Worm (Caenorhabditis elegans) whole organism, L4 larva: ENCODE measurements around the gene C13G3.12.

Source experiments
- F26F4.8 ChIP-seq: fragments of 200-800 bp; sonication (Bioruptor generic); conservative IDR thresholded peaks from 2 replicates; pipeline ENCODE4 v1.3.6; 2022; ENCODE audit warnings: missing genetic modification characterization, missing compliant biosample characterization
- F44E2.7 ChIP-seq: fragments of 200-800 bp; sonication (Bioruptor generic); IDR thresholded peaks from 2 replicates; pipeline ENCODE4 v2.1.2; 2022; ENCODE audit warnings: missing genetic modification characterization, missing compliant biosample characterization
- F49E8.2 ChIP-seq: sonication (generic microtip); optimal IDR thresholded peaks from 2 replicates; lab custom pipeline; 2016; ENCODE audit warnings: missing compliant biosample characterization, mild to moderate bottlenecking, missing genetic modification characterization, borderline replicate concordance
- T20F7.1 ChIP-seq: fragments of 200-800 bp; sonication (Bioruptor generic); optimal IDR thresholded peaks from 2 replicates; lab custom pipeline; 2018; ENCODE audit warnings: mild to moderate bottlenecking, missing genetic modification characterization, missing compliant biosample characterization
- T26A8.4 ChIP-seq: fragments of 200-800 bp; sonication (Bioruptor generic); IDR thresholded peaks from 2 replicates; pipeline ENCODE4 v1.3.6; 2022; ENCODE audit warnings: missing genetic modification characterization, missing compliant biosample characterization
- Y5F2A.4 ChIP-seq: fragments of 200-800 bp; sonication (Bioruptor generic); optimal IDR thresholded peaks from 2 replicates; lab custom pipeline; 2018; ENCODE audit warnings: mild to moderate bottlenecking, missing genetic modification characterization, missing compliant biosample characterization
- ZK546.5 ChIP-seq, 2 experiments: sonication (generic microtip); optimal IDR thresholded peaks; 2 replicates each; lab custom pipeline; 2017; ENCODE audit warnings: missing biosample characterization in 2 of 2, missing genetic modification characterization in 2 of 2
- aha-1 ChIP-seq: fragments of 150-350 bp; peaks from one replicate; lab custom pipeline; 2014; ENCODE audit warnings: missing biosample characterization, missing genetic modification characterization
- ceh-20 ChIP-seq: fragments of 200-800 bp; sonication (Bioruptor generic); IDR thresholded peaks from 2 replicates; pipeline ENCODE4 v1.3.6; 2022; ENCODE audit warnings: missing genetic modification reagents, missing genetic modification characterization, missing compliant biosample characterization
- ceh-28 ChIP-seq: fragments of 150-350 bp; optimal IDR thresholded peaks from 2 replicates; lab custom pipeline; 2014; ENCODE audit warnings: missing biosample characterization, missing genetic modification reagents, missing genetic modification characterization
- ceh-32 ChIP-seq: sonication (generic microtip); optimal IDR thresholded peaks from 2 replicates; lab custom pipeline; 2016; ENCODE audit warnings: mild to moderate bottlenecking, missing genetic modification characterization, missing compliant biosample characterization; ENCODE audit not compliant: poor library complexity
- ceh-62 ChIP-seq: sonication (generic microtip); optimal IDR thresholded peaks from 2 replicates; lab custom pipeline; 2017; ENCODE audit warnings: missing biosample characterization, missing genetic modification characterization
- daf-16 ChIP-seq, 3 experiments: sonication (generic microtip); optimal IDR thresholded peaks; 2 replicates each; lab custom pipeline; 2016 to 2017; ENCODE audit warnings: missing genetic modification characterization in 3 of 3, missing genetic modification reagents in 3 of 3, mild to moderate bottlenecking in 2 of 3, missing compliant biosample characterization in 2 of 3, missing biosample characterization in 1 of 3, moderate library complexity in 1 of 3
- daf-19 ChIP-seq: fragments of 200-800 bp; sonication (Bioruptor generic); conservative IDR thresholded peaks from 2 replicates; pipeline ENCODE4 v1.3.6; 2022; ENCODE audit warnings: missing genetic modification characterization, missing compliant biosample characterization
- dmd-6 ChIP-seq: fragments of 200-800 bp; sonication (Bioruptor generic); IDR thresholded peaks from 2 replicates; pipeline ENCODE4 v1.3.6; 2022; ENCODE audit warnings: missing genetic modification reagents, missing genetic modification characterization, missing compliant biosample characterization
- dmd-8 ChIP-seq: fragments of 200-800 bp; sonication (Bioruptor generic); IDR thresholded peaks from 2 replicates; pipeline ENCODE4 v1.3.6; 2022; ENCODE audit warnings: missing genetic modification characterization, missing compliant biosample characterization
- dve-1 ChIP-seq: sonication (generic microtip); optimal IDR thresholded peaks from 2 replicates; lab custom pipeline; 2017; ENCODE audit warnings: antibody characterized with exemption, mild to moderate bottlenecking, missing genetic modification characterization, missing compliant biosample characterization; ENCODE audit not compliant: insufficient read depth
- hif-1 ChIP-seq, 2 experiments: sonication (generic microtip); optimal IDR thresholded peaks; 2 replicates each; lab custom pipeline; 2016 to 2017; ENCODE audit warnings: missing compliant biosample characterization in 2 of 2, missing genetic modification characterization in 2 of 2, missing genetic modification reagents in 2 of 2, missing genotype in 2 of 2, mild to moderate bottlenecking in 1 of 2
- hlh-11 ChIP-seq: fragments of 200-800 bp; sonication (Bioruptor generic); optimal IDR thresholded peaks from 2 replicates; lab custom pipeline; 2018; ENCODE audit warnings: mild to moderate bottlenecking, missing genetic modification characterization, missing compliant biosample characterization
- hlh-30 ChIP-seq: sonication (generic microtip); optimal IDR thresholded peaks from 2 replicates; lab custom pipeline; 2017; ENCODE audit warnings: antibody characterized with exemption, mild to moderate bottlenecking, missing genetic modification characterization, missing compliant biosample characterization; ENCODE audit not compliant: insufficient read depth
- lin-13 ChIP-seq: fragments of 150-350 bp; optimal IDR thresholded peaks from 2 replicates; lab custom pipeline; 2014; ENCODE audit warnings: missing biosample characterization, missing genetic modification reagents, missing genetic modification characterization
- lin-15B ChIP-seq: fragments of 150-350 bp; sonication (generic microtip); optimal IDR thresholded peaks from 3 replicates; lab custom pipeline; 2014; ENCODE audit warnings: missing biosample characterization, missing genetic modification characterization
- lin-38 ChIP-seq: fragments of 200-800 bp; sonication (Bioruptor generic); IDR thresholded peaks from 2 replicates; pipeline ENCODE4 v1.3.6; 2022; ENCODE audit warnings: missing genetic modification reagents, missing genetic modification characterization, missing compliant biosample characterization
- madf-5 ChIP-seq, 2 experiments: fragments of 200-800 bp; sonication (Bioruptor generic); IDR thresholded peaks; 2 replicates each; pipeline ENCODE4 v1.3.6; 2022; ENCODE audit warnings: missing compliant biosample characterization in 2 of 2, missing genetic modification characterization in 2 of 2
- mdl-1 ChIP-seq, 2 experiments: fragments of 150-350 bp in 1 of 2; sonication (generic microtip) in 1 of 2; optimal IDR thresholded peaks; 2 replicates each; lab custom pipeline; 2014 to 2017; ENCODE audit warnings: missing biosample characterization in 2 of 2, missing genetic modification characterization in 2 of 2
- mxl-2 ChIP-seq: fragments of 200-800 bp; sonication (Bioruptor generic); conservative IDR thresholded peaks from 2 replicates; pipeline ENCODE4 v1.3.6; 2022; ENCODE audit warnings: missing genetic modification reagents, missing genetic modification characterization, missing compliant biosample characterization
- nhr-102 ChIP-seq: sonication (generic microtip); optimal IDR thresholded peaks from 2 replicates; lab custom pipeline; 2016; ENCODE audit warnings: mild to moderate bottlenecking, missing genetic modification characterization, moderate library complexity, missing compliant biosample characterization
- nhr-237 ChIP-seq: sonication (generic microtip); optimal IDR thresholded peaks from 2 replicates; lab custom pipeline; 2017; ENCODE audit warnings: missing biosample characterization, missing genetic modification characterization
- nhr-28 ChIP-seq: fragments of 150-350 bp; optimal IDR thresholded peaks from 2 replicates; lab custom pipeline; 2014; ENCODE audit warnings: missing biosample characterization, missing genetic modification characterization
- nhr-41 ChIP-seq: fragments of 200-800 bp; sonication (Bioruptor generic); IDR thresholded peaks from 2 replicates; pipeline ENCODE4 v1.3.6; 2022; ENCODE audit warnings: missing genetic modification reagents, missing genetic modification characterization, missing compliant biosample characterization
- nhr-48 ChIP-seq: sonication (generic microtip); optimal IDR thresholded peaks from 2 replicates; lab custom pipeline; 2016; ENCODE audit warnings: mild to moderate bottlenecking, missing genetic modification characterization, missing compliant biosample characterization
- nhr-6 ChIP-seq: fragments of 150-350 bp; optimal IDR thresholded peaks from 2 replicates; lab custom pipeline; 2014; ENCODE audit warnings: missing biosample characterization, missing genetic modification characterization
- nhr-77 ChIP-seq: fragments of 150-350 bp; optimal IDR thresholded peaks from 2 replicates; lab custom pipeline; 2014; ENCODE audit warnings: missing biosample characterization, missing genetic modification characterization
- php-3 ChIP-seq: fragments of 200-800 bp; sonication (Bioruptor generic); IDR thresholded peaks from 2 replicates; pipeline ENCODE4 v1.3.6; 2022; ENCODE audit warnings: missing genetic modification reagents, missing genetic modification characterization, missing compliant biosample characterization
- pqm-1 ChIP-seq: sonication (generic microtip); optimal IDR thresholded peaks from 2 replicates; lab custom pipeline; 2017; ENCODE audit warnings: missing biosample characterization, missing genetic modification characterization
- sdz-12 ChIP-seq: fragments of 200-800 bp; sonication (Bioruptor generic); optimal IDR thresholded peaks from 2 replicates; lab custom pipeline; 2018; ENCODE audit warnings: mild to moderate bottlenecking, missing genetic modification characterization, missing compliant biosample characterization
- spr-3 ChIP-seq: fragments of 200-800 bp; sonication (Bioruptor generic); optimal IDR thresholded peaks from 2 replicates; lab custom pipeline; 2018; ENCODE audit warnings: mild to moderate bottlenecking, missing genetic modification characterization, missing compliant biosample characterization
- tra-1 ChIP-seq: fragments of 200-800 bp; sonication (Bioruptor generic); IDR thresholded peaks from 2 replicates; pipeline ENCODE4 v1.3.6; 2022; ENCODE audit warnings: missing genetic modification reagents, missing genetic modification characterization, missing compliant biosample characterization
- unc-39 ChIP-seq: sonication (generic microtip); optimal IDR thresholded peaks from 2 replicates; lab custom pipeline; 2017; ENCODE audit warnings: missing biosample characterization, missing genetic modification characterization
- unc-62 ChIP-seq, 3 experiments: fragments of 150-350 bp in 1 of 3; sonication (generic microtip); optimal IDR thresholded peaks in 2 of 3; peaks in 1 of 3; 1 replicate in 1 of 3; 2 replicates in 2 of 3; lab custom pipeline; 2014 to 2017; ENCODE audit warnings: missing biosample characterization in 3 of 3, missing genetic modification characterization in 3 of 3, missing genetic modification reagents in 3 of 3, missing genotype in 1 of 3
- zag-1 ChIP-seq: fragments of 150-350 bp; optimal IDR thresholded peaks from 2 replicates; lab custom pipeline; 2014; ENCODE audit warnings: missing biosample characterization, missing genetic modification characterization
- zip-11 ChIP-seq: fragments of 200-800 bp; sonication (Bioruptor generic); IDR thresholded peaks from 2 replicates; pipeline ENCODE4 v1.3.6; 2022; ENCODE audit warnings: missing genetic modification characterization, missing compliant biosample characterization

The C13G3.12 gene

DNA sequence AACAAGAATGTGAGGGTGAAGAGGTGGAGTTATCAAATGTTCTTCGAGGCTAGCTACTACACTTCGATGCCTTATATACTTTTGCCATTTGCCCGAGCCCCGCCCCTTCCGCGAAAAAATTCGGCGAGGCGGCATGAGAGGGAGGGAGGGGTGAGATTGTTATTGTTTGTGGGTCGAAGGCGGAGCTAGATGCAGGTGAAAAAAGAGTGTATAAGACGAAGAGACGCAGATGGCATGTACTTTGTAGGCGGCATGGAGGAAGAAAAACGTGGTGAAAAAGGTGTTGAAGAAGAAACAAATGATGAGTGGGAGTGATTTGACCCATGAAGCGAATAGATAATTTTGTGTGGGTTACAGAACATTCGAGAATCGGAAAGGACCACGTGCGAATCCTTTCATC lies 10.3 kb downstream of the C13G3.12 start, which contains the start of gene C13G3.1 (continued):
- TF ChIP-seq mdl-1 (tag; optimal IDR thresholded peaks at IDR 0.05; lab: Kevin White, UChicago): no peak
- no peak for TF ChIP-seq nhr-6
- TF ChIP-seq sdz-12 (GFP tag; lab: Kevin White, UChicago): no peak
- TF ChIP-seq zip-11 (GFP tag; lab: Robert Waterston, UW): no peak
- no peak for TF ChIP-seq ceh-32 (tag; lab: Kevin White, UChicago)
- peak; percentile 59 for TF ChIP-seq aha-1 (tag; lab: Kevin White, UChicago)
- TF ChIP-seq F44E2.7 (GFP tag; lab: Robert Waterston, UW): no peak
- no peak for TF ChIP-seq nhr-48 (tag; lab: Kevin White, UChicago)
- TF ChIP-seq pqm-1 (tag; lab: Kevin White, UChicago): no peak
- no peak for TF ChIP-seq ceh-62 (tag; lab: Kevin White, UChicago)
- TF ChIP-seq lin-15B: no peak
- TF ChIP-seq ZK546.5 (tag; optimal IDR thresholded peaks at IDR 0.05; lab: Kevin White, UChicago): no peak

- TF ChIP-seq nhr-28 (tag; lab: Kevin White, UChicago) (peak; percentile 6), hlh-30 (tag; lab: Kevin White, UChicago) (no peak), pqm-1 (tag; lab: Kevin White, UChicago) (no peak), lin-38 (GFP tag; lab: Robert Waterston, UW) (no peak)
Observed at ce11 chrV:11011807-11012206, 10.9 kb downstream of the C13G3.12 start.

- no peak for TF ChIP-seq ceh-28
- no peak for TF ChIP-seq nhr-48 (tag; lab: Kevin White, UChicago)
- TF ChIP-seq lin-13 (GFP tag; lab: Kevin White, UChicago): no peak
- TF ChIP-seq F26F4.8: no peak
- no peak for TF ChIP-seq T26A8.4 (GFP tag; lab: Robert Waterston, UW)
- no peak for TF ChIP-seq spr-3 (GFP tag; lab: Kevin White, UChicago)
- no peak for TF ChIP-seq unc-39
- TF ChIP-seq mdl-1 (tag; optimal IDR thresholded peaks at IDR 0.05; lab: Kevin White, UChicago): no peak
- TF ChIP-seq dmd-8 (GFP tag; lab: Robert Waterston, UW): no peak
- no peak for TF ChIP-seq Y5F2A.4 (GFP tag; lab: Kevin White, UChicago)
- no peak for TF ChIP-seq hlh-30 (tag; lab: Kevin White, UChicago)
- TF ChIP-seq madf-5 (GFP tag; IDR thresholded peaks at IDR 0.05; lab: Robert Waterston, UW): no peak
- TF ChIP-seq php-3 (GFP tag; lab: Robert Waterston, UW): no peak
- no peak for TF ChIP-seq F49E8.2 (tag; lab: Kevin White, UChicago)
- TF ChIP-seq lin-38 (GFP tag; lab: Robert Waterston, UW): no peak
- no peak for TF ChIP-seq zag-1 (tag; lab: Kevin White, UChicago)
- TF ChIP-seq, all 104 proteins: peak for 0
Observed at ce11 chrV:11010768-11011167, 11.9 kb downstream of the C13G3.12 start.

DNA sequence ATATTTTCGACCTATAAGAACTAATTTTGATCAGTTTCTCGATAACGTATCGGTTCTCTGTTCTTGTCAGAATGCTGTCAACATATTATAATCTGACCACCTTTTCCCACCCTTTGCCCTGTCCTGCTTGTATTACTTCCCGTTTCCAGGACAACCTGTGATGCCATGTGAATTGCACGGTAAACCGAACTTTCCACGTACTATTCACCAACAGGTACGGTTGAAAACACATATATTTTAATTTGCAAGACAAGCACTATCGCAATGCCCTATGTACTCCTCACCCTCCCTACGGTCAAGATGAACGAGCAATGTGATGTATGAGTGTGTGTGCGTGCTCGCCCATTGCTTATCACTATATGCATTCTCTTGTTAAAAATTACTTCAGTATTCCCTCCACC lies 13.6 kb downstream of the C13G3.12 start:
- peak; percentile 86 for TF ChIP-seq hlh-11 (tag; lab: Kevin White, UChicago)
- TF ChIP-seq php-3 (GFP tag; lab: Robert Waterston, UW): peak; percentile 45; the same call in 1 of the 2 replicates
- TF ChIP-seq tra-1: peak; percentile 78
- TF ChIP-seq nhr-28 (tag; lab: Kevin White, UChicago): peak; percentile 64
- TF ChIP-seq pqm-1 (tag; lab: Kevin White, UChicago): peak; percentile 49
- peak; percentile 69; the same call in 1 of the 2 replicates for TF ChIP-seq nhr-41 (GFP tag; lab: Robert Waterston, UW)
- TF ChIP-seq nhr-48 (tag; lab: Kevin White, UChicago): peak; percentile 77
- peak; percentile 57 for TF ChIP-seq nhr-102 (tag; lab: Kevin White, UChicago)
- no peak for TF ChIP-seq nhr-237 (tag; lab: Kevin White, UChicago)
- peak; percentile 96 for TF ChIP-seq dmd-6
- TF ChIP-seq nhr-77 (tag; lab: Kevin White, UChicago): peak; percentile 15
- TF ChIP-seq daf-19: no peak
- no peak for TF ChIP-seq lin-15B
- TF ChIP-seq dve-1 (tag; lab: Kevin White, UChicago): peak; percentile 38
- peak; percentile 58 for TF ChIP-seq aha-1 (tag; lab: Kevin White, UChicago)
- peak; percentile 45 for TF ChIP-seq T20F7.1 (GFP tag; lab: Kevin White, UChicago)
- TF ChIP-seq unc-62 (GFP tag; optimal IDR thresholded peaks at IDR 0.05 in 1 of 2; lab: Kevin White, UChicago): peak in 1 of 2 experiments; percentile 5
- TF ChIP-seq unc-62 (tag; optimal IDR thresholded peaks at IDR 0.05; lab: Kevin White, UChicago): no peak
- TF ChIP-seq mxl-2 (GFP tag; lab: Robert Waterston, UW): 0 out of 2 replicates have a peak, but pooled peaks have one; percentile 38
- no peak for TF ChIP-seq F44E2.7 (GFP tag; lab: Robert Waterston, UW)
- no peak for TF ChIP-seq hif-1 (tag; optimal IDR thresholded peaks at IDR 0.05; lab: Kevin White, UChicago)
- TF ChIP-seq ceh-20: peak; percentile 22; the same call in 1 of the 2 replicates
- no peak for TF ChIP-seq daf-16 (GFP tag; optimal IDR thresholded peaks at IDR 0.05; lab: Kevin White, UChicago)
- peak; percentile 86 for TF ChIP-seq daf-16 (tag; optimal IDR thresholded peaks at IDR 0.05; lab: Kevin White, UChicago)
- TF ChIP-seq, all 104 proteins: peak for 17
